Fruit fly (Drosophila melanogaster): ENCODE measurements around the gene CG43740.

CG43740 gene

DNA sequence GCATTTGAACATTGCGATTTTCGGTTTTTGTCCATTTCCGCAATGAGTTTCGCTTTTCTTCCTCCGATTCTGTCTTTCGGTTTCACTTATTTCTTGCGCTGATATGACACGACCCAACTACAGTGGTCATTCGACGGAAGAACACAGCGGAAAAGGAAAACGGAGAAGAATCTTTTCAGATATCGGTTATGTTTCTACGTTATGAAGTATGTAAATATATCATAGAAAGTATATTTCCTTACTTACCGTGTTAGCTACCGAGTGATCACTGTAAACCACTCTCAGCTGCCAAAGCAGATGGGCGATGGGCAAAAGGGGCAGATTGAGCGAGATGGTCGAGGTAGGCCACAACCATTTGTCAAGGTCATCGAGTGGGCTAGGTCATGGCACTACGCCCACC is 54.2 kb downstream of the CG43740 start (continued):
- TF ChIP-seq E2f1 (GFP tag; IDR thresholded peaks at IDR 0.05): peak; percentile 23; the same call in 1 of the 2 replicates
- TF ChIP-seq YL-1 (GFP tag; optimal IDR thresholded peaks at IDR 0.05): no peak
- TF ChIP-seq CG6272 (GFP tag; IDR thresholded peaks at IDR 0.05): peak; percentile 28; the same call in 1 of the 2 replicates
- no peak for TF ChIP-seq Stat92E (GFP tag; optimal IDR thresholded peaks at IDR 0.05)
- peak; percentile 15 for TF ChIP-seq phol (tag; optimal IDR thresholded peaks at IDR 0.05)
- TF ChIP-seq CG10274 (GFP tag; optimal IDR thresholded peaks at IDR 0.05): no peak
- peak; percentile 74; the same call in 1 of the 2 replicates for TF ChIP-seq lmd (GFP tag; IDR thresholded peaks at IDR 0.05)
- peak; percentile 59 for TF ChIP-seq CG15269 (tag; optimal IDR thresholded peaks at IDR 0.05)
- no peak for TF ChIP-seq Hey (tag; optimal IDR thresholded peaks at IDR 0.05)
- TF ChIP-seq CG16815 (GFP tag; optimal IDR thresholded peaks at IDR 0.05): peak; percentile 17
- peak; percentile 30 for TF ChIP-seq repo (GFP tag; optimal IDR thresholded peaks at IDR 0.05)
- peak; percentile 56; the same call in 2 of the 3 replicates for TF ChIP-seq dysf (GFP tag; IDR thresholded peaks at IDR 0.05)
- peak; percentile 63 for TF ChIP-seq CG9817 (tag; optimal IDR thresholded peaks at IDR 0.05)
- TF ChIP-seq bab2 (GFP tag; optimal IDR thresholded peaks at IDR 0.05): peak; percentile 58
- peak; percentile 31; the same call in 1 of the 2 replicates for TF ChIP-seq ssp (GFP tag; IDR thresholded peaks at IDR 0.05)
- peak; percentile 47 for TF ChIP-seq Fer3 (tag; optimal IDR thresholded peaks at IDR 0.05)
- 0 out of 2 replicates have a peak, but pooled peaks have one; percentile 30 for TF ChIP-seq CG17612 (GFP tag; IDR thresholded peaks at IDR 0.05)
- peak; percentile 43 for TF ChIP-seq mam (GFP tag; optimal IDR thresholded peaks at IDR 0.05)
- no peak for TF ChIP-seq Max (GFP tag; optimal IDR thresholded peaks at IDR 0.05)
- TF ChIP-seq CG9609 (GFP tag; optimal IDR thresholded peaks at IDR 0.05): peak; percentile 21
- TF ChIP-seq CG32532 (GFP tag; IDR thresholded peaks at IDR 0.05): peak; percentile 75
- TF ChIP-seq CG18599 (GFP tag; optimal IDR thresholded peaks at IDR 0.05): peak; percentile 72
- peak; percentile 40; the same call in 1 of the 2 replicates for TF ChIP-seq CG14667 (GFP tag; IDR thresholded peaks at IDR 0.05)
- 0 out of 3 replicates have a peak, but pooled peaks have one; percentile 40 for TF ChIP-seq CG11093 (GFP tag; IDR thresholded peaks at IDR 0.05)
- TF ChIP-seq grau (tag; optimal IDR thresholded peaks at IDR 0.05): peak; percentile 78
- TF ChIP-seq CG17802 (tag; optimal IDR thresholded peaks at IDR 0.05): peak; percentile 11
- no peak for TF ChIP-seq Hr78 (GFP tag; optimal IDR thresholded peaks at IDR 0.05)
- TF ChIP-seq cad (GFP tag; optimal IDR thresholded peaks at IDR 0.05): no peak
- TF ChIP-seq ase (GFP tag; IDR thresholded peaks at IDR 0.05): 0 out of 3 replicates have a peak, but pooled peaks have one; percentile 33
- TF ChIP-seq row (GFP tag; IDR thresholded peaks at IDR 0.05): peak; percentile 63
- no peak for TF ChIP-seq pzg (GFP tag; optimal IDR thresholded peaks at IDR 0.05)

DNA sequence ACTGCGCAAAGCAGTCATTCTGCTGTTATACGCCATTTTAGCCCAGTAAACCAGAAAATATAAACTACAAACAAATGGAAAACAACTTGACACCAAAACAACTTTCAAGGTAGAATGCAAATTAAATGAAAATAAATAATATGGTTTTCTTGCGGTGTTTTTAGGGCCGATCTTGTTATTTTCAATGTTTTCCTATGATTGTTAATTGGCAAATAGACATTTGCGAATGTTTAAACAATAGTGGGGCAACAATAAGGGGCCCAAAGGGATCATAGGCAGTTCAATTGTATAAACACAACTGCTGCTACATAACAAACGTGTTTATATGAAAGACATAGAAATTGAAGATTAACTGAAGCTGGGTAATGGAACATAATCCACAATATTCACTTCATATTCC is 63.4 kb downstream of the CG43740 start:
- TF ChIP-seq dmrt11E (tag; optimal IDR thresholded peaks at IDR 0.05): no peak
- no peak for TF ChIP-seq CG7556 (GFP tag; optimal IDR thresholded peaks at IDR 0.05)
- no peak for TF ChIP-seq Poxn (GFP tag; IDR thresholded peaks at IDR 0.05)
- TF ChIP-seq CG8290 (GFP tag; optimal IDR thresholded peaks at IDR 0.05): no peak
- TF ChIP-seq CG8290 (tag; optimal IDR thresholded peaks at IDR 0.05): peak in 1 of 2 experiments; percentile 53
- TF ChIP-seq HLHmδ (GFP tag; optimal IDR thresholded peaks at IDR 0.05): no peak
- TF ChIP-seq CG2889 (GFP tag; IDR thresholded peaks at IDR 0.05): no peak
- peak; percentile 4 for TF ChIP-seq Fer1 (GFP tag; optimal IDR thresholded peaks at IDR 0.05)
- TF ChIP-seq CG17361 (GFP tag; IDR thresholded peaks at IDR 0.05): no peak
- no peak for TF ChIP-seq CG13894 (tag; optimal IDR thresholded peaks at IDR 0.05)
- no peak for TF ChIP-seq sr (GFP tag; IDR thresholded peaks at IDR 0.05)
- peak; percentile 9 for TF ChIP-seq CG2678 (tag; optimal IDR thresholded peaks at IDR 0.05)
- no peak for TF ChIP-seq CG4854 (GFP tag; optimal IDR thresholded peaks at IDR 0.05)
- no peak for TF ChIP-seq CG2199 (GFP tag; IDR thresholded peaks at IDR 0.05)
- no peak for TF ChIP-seq gro (GFP tag; optimal IDR thresholded peaks at IDR 0.05)
- TF ChIP-seq CG9932 (GFP tag; IDR thresholded peaks at IDR 0.05): no peak
- TF ChIP-seq CTCF (GFP tag; optimal IDR thresholded peaks at IDR 0.05): no peak
- no peak for TF ChIP-seq cg (GFP tag; optimal IDR thresholded peaks at IDR 0.05)
- TF ChIP-seq fd3F (GFP tag; optimal IDR thresholded peaks at IDR 0.05): peak; percentile 64
- peak; percentile 42 for TF ChIP-seq CG3281 (GFP tag; optimal IDR thresholded peaks at IDR 0.05)
- TF ChIP-seq Rfx (GFP tag; IDR thresholded peaks at IDR 0.05): peak; percentile 22; the same call in 1 of the 2 replicates
- TF ChIP-seq Rx (GFP tag; IDR thresholded peaks at IDR 0.05): no peak

All from whole organism, embryonic.